Fruit fly (Drosophila melanogaster) whole organism, embryonic: ENCODE data around the gene Rilpl.

Experiments used
- ATbp ChIP-seq: fragments of 200-800 bp; sonication (Bioruptor generic); optimal IDR thresholded peaks from 2 replicates; lab custom pipeline; 2017; ENCODE audit warnings: missing biosample characterization, mild to moderate bottlenecking, missing genetic modification characterization, missing genetic modification reagents
- Abd-B ChIP-seq: fragments of 200-800 bp; sonication (Bioruptor generic); optimal IDR thresholded peaks from 2 replicates; lab custom pipeline; 2018; ENCODE audit warnings: missing biosample characterization, mild to moderate bottlenecking, missing genetic modification characterization, moderate library complexity
- B-H2 ChIP-seq: fragments of 200-800 bp; sonication (Bioruptor generic); optimal IDR thresholded peaks from 2 replicates; lab custom pipeline; 2018; ENCODE audit warnings: missing biosample characterization, mild to moderate bottlenecking, missing genetic modification characterization
- Bgb ChIP-seq: fragments of 200-800 bp; sonication (Bioruptor generic); IDR thresholded peaks from 2 replicates; pipeline ENCODE4 v1.3.6; 2022; ENCODE audit warnings: missing biosample characterization, missing genetic modification characterization; ENCODE audit not compliant: partially characterized antibody
- CG10366 ChIP-seq: fragments of 200-800 bp; sonication (Bioruptor generic); IDR thresholded peaks from 2 replicates; pipeline ENCODE4 v1.3.6; 2022; ENCODE audit warnings: missing biosample characterization, missing genetic modification characterization
- CG11398 ChIP-seq: fragments of 200-800 bp; sonication (Bioruptor generic); optimal IDR thresholded peaks from 2 replicates; lab custom pipeline; 2016; ENCODE audit warnings: missing biosample characterization, missing genetic modification characterization
- CG11456 ChIP-seq: fragments of 200-800 bp; sonication (Bioruptor generic); IDR thresholded peaks from 3 replicates; pipeline ENCODE4 v1.3.6; 2022; ENCODE audit warnings: missing biosample characterization, missing genetic modification characterization
- CG12071 ChIP-seq: fragments of 200-800 bp; sonication (Bioruptor generic); optimal IDR thresholded peaks from 3 replicates; lab custom pipeline; 2018; ENCODE audit warnings: missing biosample characterization, mild to moderate bottlenecking, missing genetic modification characterization
- CG1233 ChIP-seq: fragments of 200-800 bp; sonication (Bioruptor generic); optimal IDR thresholded peaks from 4 replicates; lab custom pipeline; 2018; ENCODE audit warnings: missing biosample characterization, mild to moderate bottlenecking, missing genetic modification characterization
- CG12769 ChIP-seq: fragments of 200-800 bp; sonication (Bioruptor generic); optimal IDR thresholded peaks from 2 replicates; lab custom pipeline; 2019; ENCODE audit warnings: missing biosample characterization, mild to moderate bottlenecking, missing genetic modification characterization, moderate library complexity
- CG15601 ChIP-seq: fragments of 200-800 bp; sonication (Bioruptor generic); optimal IDR thresholded peaks from 3 replicates; lab custom pipeline; 2019; ENCODE audit warnings: missing biosample characterization, mild to moderate bottlenecking, missing genetic modification characterization, moderate library complexity
- CG1647 ChIP-seq: fragments of 200-800 bp; sonication (Bioruptor generic); optimal IDR thresholded peaks from 3 replicates; lab custom pipeline; 2016; ENCODE audit warnings: missing biosample characterization, missing genetic modification characterization
- CG16813 ChIP-seq: fragments of 200-800 bp; sonication (Bioruptor generic); IDR thresholded peaks from 3 replicates; pipeline ENCODE4 v1.3.6; 2022; ENCODE audit warnings: missing biosample characterization, missing genetic modification characterization; ENCODE audit not compliant: partially characterized antibody
- CG17385 ChIP-seq: fragments of 200-800 bp; sonication (Bioruptor generic); optimal IDR thresholded peaks from 3 replicates; lab custom pipeline; 2018; ENCODE audit warnings: missing biosample characterization, mild to moderate bottlenecking, missing genetic modification characterization
- CG2678 ChIP-seq: fragments of 200-800 bp; sonication (Bioruptor generic); optimal IDR thresholded peaks from 3 replicates; lab custom pipeline; 2019; ENCODE audit warnings: missing biosample characterization, mild to moderate bottlenecking, missing genetic modification characterization, moderate library complexity
- CG33213 ChIP-seq: fragments of 200-800 bp; sonication (Bioruptor generic); optimal IDR thresholded peaks from 3 replicates; lab custom pipeline; 2016; ENCODE audit warnings: missing biosample characterization, missing genetic modification characterization
- CG4820 ChIP-seq: fragments of 200-800 bp; sonication (Bioruptor generic); optimal IDR thresholded peaks from 3 replicates; lab custom pipeline; 2016; ENCODE audit warnings: missing biosample characterization, missing genetic modification characterization
- CG6175 ChIP-seq: fragments of 200-800 bp; sonication (Bioruptor generic); IDR thresholded peaks from 3 replicates; pipeline ENCODE4 v1.3.6; 2022; ENCODE audit warnings: missing biosample characterization, missing genetic modification characterization
- CG6254 ChIP-seq: fragments of 200-800 bp; sonication (Bioruptor generic); optimal IDR thresholded peaks from 3 replicates; lab custom pipeline; 2017; ENCODE audit warnings: mild to moderate bottlenecking, missing biosample characterization, missing genetic modification reagents, missing genetic modification characterization
- CG7786 ChIP-seq: fragments of 200-800 bp; sonication (Bioruptor generic); optimal IDR thresholded peaks from 2 replicates; lab custom pipeline; 2016; ENCODE audit warnings: missing biosample characterization, missing genetic modification characterization
- CG8924 ChIP-seq: fragments of 200-800 bp; optimal IDR thresholded peaks from 3 replicates; lab custom pipeline; 2019; ENCODE audit warnings: missing biosample characterization, mild to moderate bottlenecking, missing genetic modification characterization, moderate library complexity
- CG9215 ChIP-seq: fragments of 200-800 bp; sonication (Bioruptor generic); IDR thresholded peaks from 2 replicates; pipeline ENCODE4 v1.3.6; 2022; ENCODE audit warnings: missing biosample characterization, missing genetic modification characterization
- CG9876 ChIP-seq: fragments of 200-800 bp; sonication (Bioruptor generic); optimal IDR thresholded peaks from 2 replicates; lab custom pipeline; 2016; ENCODE audit warnings: missing biosample characterization, missing genetic modification characterization
- CkIIα-i1 ChIP-seq: fragments of 200-800 bp; sonication (Bioruptor generic); IDR thresholded peaks from 2 replicates; pipeline ENCODE4 v1.3.6; 2022; ENCODE audit warnings: missing biosample characterization, missing genetic modification characterization
- Dfd ChIP-seq, 2 experiments: fragments of >200 bp; optimal IDR thresholded peaks; 2 replicates each; lab custom pipeline; 2017; ENCODE audit warnings: missing biosample characterization in 2 of 2, missing genetic modification characterization in 2 of 2
- HLH4C ChIP-seq: fragments of 200-800 bp; sonication (Bioruptor generic); IDR thresholded peaks from 3 replicates; pipeline ENCODE4 v1.3.6; 2022; ENCODE audit warnings: missing biosample characterization, missing genetic modification characterization; ENCODE audit not compliant: partially characterized antibody
- Hr51 ChIP-seq, 2 experiments: fragments of 200-800 bp; sonication (Bioruptor generic); optimal IDR thresholded peaks; 2 replicates in 1 of 2; 3 replicates in 1 of 2; lab custom pipeline; 2016 to 2018; ENCODE audit warnings: missing biosample characterization in 2 of 2, missing genetic modification characterization in 2 of 2, mild to moderate bottlenecking in 1 of 2, moderate library complexity in 1 of 2
- MTF-1 ChIP-seq: fragments of 200-800 bp; sonication (Bioruptor generic); optimal IDR thresholded peaks from 2 replicates; lab custom pipeline; 2018; ENCODE audit warnings: missing biosample characterization, mild to moderate bottlenecking, missing genetic modification characterization, borderline replicate concordance
- Meics ChIP-seq: fragments of 200-800 bp; sonication (Bioruptor generic); optimal IDR thresholded peaks from 2 replicates; lab custom pipeline; 2017; ENCODE audit warnings: missing biosample characterization, mild to moderate bottlenecking, missing genetic modification characterization
- Nf-YA ChIP-seq: fragments of 200-800 bp; sonication (Bioruptor generic); IDR thresholded peaks from 2 replicates; pipeline ENCODE4 v1.3.6; 2022; ENCODE audit warnings: missing biosample characterization, missing genetic modification characterization
- Nf-YB ChIP-seq: fragments of 200-800 bp; sonication (Bioruptor generic); optimal IDR thresholded peaks from 3 replicates; lab custom pipeline; 2019; ENCODE audit warnings: missing biosample characterization, mild to moderate bottlenecking, missing genetic modification characterization, moderate library complexity
- Oli ChIP-seq: fragments of 200-800 bp; sonication (Bioruptor generic); optimal IDR thresholded peaks from 2 replicates; lab custom pipeline; 2018; ENCODE audit warnings: missing biosample characterization, mild to moderate bottlenecking, missing genetic modification characterization, moderate library complexity
- Trl ChIP-seq, 3 experiments: fragments of >200 bp in 2 of 3; fragments of 200-800 bp in 1 of 3; sonication (Bioruptor generic) in 1 of 3; optimal IDR thresholded peaks; 2 replicates in 1 of 3; 3 replicates in 2 of 3; lab custom pipeline; 2016 to 2017; ENCODE audit warnings: missing biosample characterization in 1 of 3, missing genetic modification characterization in 1 of 3
- ap ChIP-seq: fragments of 200-800 bp; sonication (Bioruptor generic); IDR thresholded peaks from 2 replicates; pipeline ENCODE4 v1.3.6; 2022; ENCODE audit warnings: missing biosample characterization, missing genetic modification characterization
- ase ChIP-seq: fragments of 200-800 bp; sonication (Bioruptor generic); IDR thresholded peaks from 3 replicates; pipeline ENCODE4 v1.3.6; 2022; ENCODE audit warnings: missing biosample characterization, missing genetic modification characterization
- bsh ChIP-seq, 2 experiments: fragments of 200-800 bp; sonication (Bioruptor generic); optimal IDR thresholded peaks; 2 replicates each; lab custom pipeline; 2017 to 2018; ENCODE audit warnings: mild to moderate bottlenecking in 2 of 2, missing biosample characterization in 2 of 2, missing genetic modification characterization in 2 of 2, moderate library complexity in 1 of 2
- corto ChIP-seq: fragments of 200-800 bp; sonication (Bioruptor generic); optimal IDR thresholded peaks from 2 replicates; lab custom pipeline; 2016; ENCODE audit warnings: missing biosample characterization, mild to moderate bottlenecking, missing genetic modification characterization, moderate library complexity
- eyg ChIP-seq: fragments of 200-800 bp; sonication (Bioruptor generic); optimal IDR thresholded peaks from 3 replicates; lab custom pipeline; 2016; ENCODE audit warnings: missing biosample characterization, missing genetic modification characterization
- gce ChIP-seq: fragments of 200-800 bp; sonication (Bioruptor generic); IDR thresholded peaks from 3 replicates; pipeline ENCODE4 v1.3.6; 2022; ENCODE audit warnings: missing biosample characterization, missing genetic modification characterization
- hb ChIP-seq: fragments of 200-800 bp; sonication (Bioruptor generic); IDR thresholded peaks from 3 replicates; pipeline ENCODE4 v1.3.6; 2022; ENCODE audit warnings: missing biosample characterization, missing genetic modification characterization; ENCODE audit not compliant: partially characterized antibody
- hbn ChIP-seq: fragments of 200-800 bp; sonication (Bioruptor generic); IDR thresholded peaks from 2 replicates; pipeline ENCODE4 v1.3.6; 2022; ENCODE audit warnings: missing biosample characterization, missing genetic modification characterization; ENCODE audit not compliant: partially characterized antibody
- p53 ChIP-seq: fragments of 200-800 bp; sonication (Bioruptor generic); optimal IDR thresholded peaks from 2 replicates; lab custom pipeline; 2016; ENCODE audit warnings: missing biosample characterization, missing genetic modification characterization
- prd ChIP-seq, 3 experiments: fragments of >200 bp in 2 of 3; fragments of 200-800 bp in 1 of 3; sonication (Bioruptor generic) in 1 of 3; optimal IDR thresholded peaks in 2 of 3; IDR thresholded peaks in 1 of 3; 2 replicates in 2 of 3; 3 replicates in 1 of 3; pipeline versions ENCODE4 v1.3.6 to Lab custom; 2017 to 2022; ENCODE audit warnings: missing biosample characterization in 1 of 3, missing genetic modification characterization in 1 of 3
- psq ChIP-seq: fragments of 200-800 bp; sonication (Bioruptor generic); optimal IDR thresholded peaks from 2 replicates; lab custom pipeline; 2017; ENCODE audit warnings: missing biosample characterization, missing genetic modification characterization
- sim ChIP-seq: fragments of 200-800 bp; sonication (Bioruptor generic); IDR thresholded peaks from 2 replicates; pipeline ENCODE4 v1.3.6; 2022; ENCODE audit warnings: missing biosample characterization, missing genetic modification characterization
- so ChIP-seq: fragments of 200-800 bp; sonication (Bioruptor generic); IDR thresholded peaks from 3 replicates; pipeline ENCODE4 v1.3.6; 2022; ENCODE audit warnings: missing biosample characterization, missing genetic modification characterization
- sob ChIP-seq: fragments of 200-800 bp; sonication (Bioruptor generic); IDR thresholded peaks from 2 replicates; pipeline ENCODE4 v1.3.6; 2022; ENCODE audit warnings: missing biosample characterization, missing genetic modification characterization
- wor ChIP-seq: fragments of 200-800 bp; sonication (Bioruptor generic); IDR thresholded peaks from 2 replicates; pipeline ENCODE4 v1.3.6; 2022; ENCODE audit warnings: missing biosample characterization, missing genetic modification characterization
- yki ChIP-seq: fragments of >200 bp; optimal IDR thresholded peaks from 3 replicates; lab custom pipeline; 2018
- zf30C ChIP-seq: fragments of 200-800 bp; sonication (Bioruptor generic); optimal IDR thresholded peaks from 3 replicates; lab custom pipeline; 2018; ENCODE audit warnings: missing biosample characterization, mild to moderate bottlenecking, missing genetic modification characterization

Rilpl gene

DNA sequence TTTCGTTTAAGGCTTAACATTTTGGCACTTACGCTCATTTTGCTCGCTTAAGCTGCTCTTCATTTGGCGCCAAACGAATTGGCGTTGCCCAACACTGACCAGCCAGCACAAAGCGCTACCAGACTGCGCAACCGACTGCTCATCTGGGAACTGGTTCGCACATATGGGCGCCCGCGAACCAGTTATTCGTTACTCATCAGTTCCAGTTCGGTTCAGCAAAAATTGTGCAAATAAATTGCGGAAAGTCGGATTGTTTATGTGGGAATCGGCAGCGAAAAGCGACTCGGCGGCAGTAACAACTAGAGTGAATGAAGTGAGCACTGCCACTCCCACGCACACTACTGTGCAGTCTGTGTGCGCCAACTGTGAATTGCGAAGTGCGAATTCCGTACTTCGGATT is at the start of gene Rilpl (continued):
- TF ChIP-seq CkIIα-i1 (GFP tag; lab: Robert Waterston, UW) (no peak), Nf-YB (GFP tag; lab: Kevin White, UChicago) (no peak), CG12071 (GFP tag; lab: Kevin White, UChicago) (no peak), Hr51 (GFP tag; optimal IDR thresholded peaks at IDR 0.05; lab: Kevin White, UChicago) (no peak), Meics (GFP tag; lab: Kevin White, UChicago) (peak; percentile 63), MTF-1 (GFP tag; lab: Kevin White, UChicago) (no peak), CG6175 (GFP tag; lab: Robert Waterston, UW) (no peak), CG17385 (GFP tag; lab: Kevin White, UChicago) (no peak), CG1233 (no peak), CG16813 (GFP tag; lab: Robert Waterston, UW) (peak; percentile 46; the same call in 1 of the 3 replicates), hb (GFP tag; lab: Robert Waterston, UW) (no peak), HLH4C (peak; percentile 55; the same call in 2 of the 3 replicates), ATbp (GFP tag; lab: Kevin White, UChicago) (no peak), CG7786 (no peak), zf30C (no peak), so (GFP tag; lab: Robert Waterston, UW) (no peak), ap (no peak), CG6254 (GFP tag; lab: Kevin White, UChicago) (no peak), CG12769 (peak; percentile 55), yki (lab: Kevin White, UChicago) (no peak), CG33213 (GFP tag; lab: Kevin White, UChicago) (no peak), Dfd (GFP tag; optimal IDR thresholded peaks at IDR 0.05; lab: Kevin White, UChicago) (no peak), ase (GFP tag; lab: Robert Waterston, UW) (no peak), CG1647 (no peak), CG15601 (tag; lab: Kevin White, UChicago) (peak; percentile 9), p53 (no peak), CG9876 (GFP tag; lab: Kevin White, UChicago) (no peak), CG2678 (no peak), sim (GFP tag; lab: Robert Waterston, UW) (no peak), Nf-YA (GFP tag; lab: Robert Waterston, UW) (no peak), bsh (GFP tag; optimal IDR thresholded peaks at IDR 0.05; lab: Kevin White, UChicago) (peak in 1 of 2 experiments; percentile 7), CG10366 (GFP tag; lab: Robert Waterston, UW) (no peak), hbn (GFP tag; lab: Robert Waterston, UW) (no peak), wor (GFP tag; lab: Robert Waterston, UW) (no peak), B-H2 (GFP tag; lab: Kevin White, UChicago) (peak; percentile 24), Bgb (GFP tag; lab: Robert Waterston, UW) (peak; percentile 68), Trl (optimal IDR thresholded peaks at IDR 0.05; lab: Kevin White, UChicago) (no peak), Trl (GFP tag; optimal IDR thresholded peaks at IDR 0.05; lab: Kevin White, UChicago) (peak; percentile 34), Abd-B (GFP tag; lab: Kevin White, UChicago) (no peak), psq (GFP tag; lab: Kevin White, UChicago) (no peak), CG11398 (GFP tag; lab: Kevin White, UChicago) (no peak), eyg (GFP tag; lab: Kevin White, UChicago) (no peak), CG11456 (GFP tag; lab: Robert Waterston, UW) (0 out of 3 replicates have a peak, but pooled peaks have one; percentile 24), corto (GFP tag; lab: Kevin White, UChicago) (no peak), CG4820 (GFP tag; lab: Kevin White, UChicago) (no peak), CG8924 (tag; lab: Kevin White, UChicago) (peak; percentile 5), prd (optimal IDR thresholded peaks at IDR 0.05; lab: Kevin White, UChicago) (no peak), prd (GFP tag; IDR thresholded peaks at IDR 0.05; lab: Robert Waterston, UW) (0 out of 3 replicates have a peak, but pooled peaks have one; percentile 21), CG9215 (GFP tag; lab: Robert Waterston, UW) (no peak), Oli (tag; lab: Kevin White, UChicago) (no peak), sob (GFP tag; lab: Robert Waterston, UW) (peak; percentile 50; the same call in 1 of the 2 replicates), gce (GFP tag; lab: Robert Waterston, UW) (no peak)
